Worm (Caenorhabditis elegans) whole organism, L4/young adult: ENCODE data around the gene gst-18.
A peak's percentile ranks its signal among the peaks of the same experiment; 100 is the strongest.

Source experiments
- W03F9.2 ChIP-seq: fragments of 150-350 bp; optimal IDR thresholded peaks from 2 replicates; lab custom pipeline; 2014; ENCODE audit warnings: missing biosample characterization, missing genetic modification characterization
- him-1 ChIP-seq: sonication (generic microtip); optimal IDR thresholded peaks from 2 replicates; lab custom pipeline; 2016; ENCODE audit warnings: missing genotype, missing genetic modification reagents, missing genetic modification characterization, missing compliant biosample characterization

ce11 chrII:13596505-13596977 lies 34.1 kb downstream of the gst-18 start, which contains the start of the genes fbxc-23 and csc-1:
- TF ChIP-seq him-1 (tag; lab: Kevin White, UChicago) (no peak), W03F9.2 (tag; lab: Kevin White, UChicago) (peak; percentile 52)
